Worm (Caenorhabditis elegans) whole organism, L4 larva: ENCODE data around the gene nep-23.

Experiments
- F44E2.7 ChIP-seq: fragments of 200-800 bp; sonication (Bioruptor generic); IDR thresholded peaks from 2 replicates; pipeline ENCODE4 v2.1.2; 2022; ENCODE audit warnings: missing genetic modification characterization, missing compliant biosample characterization
- Y105C5A.15 ChIP-seq: fragments of 200-800 bp; sonication (Bioruptor generic); IDR thresholded peaks from 2 replicates; pipeline ENCODE4 v1.3.6; 2022; ENCODE audit warnings: missing genetic modification characterization, missing compliant biosample characterization
- egl-27 ChIP-seq: sonication (generic microtip); optimal IDR thresholded peaks from 3 replicates; lab custom pipeline; 2017; ENCODE audit warnings: missing biosample characterization, missing genetic modification reagents, missing genetic modification characterization
- lin-15B ChIP-seq: fragments of 150-350 bp; sonication (generic microtip); optimal IDR thresholded peaks from 3 replicates; lab custom pipeline; 2014; ENCODE audit warnings: missing biosample characterization, missing genetic modification characterization
- lsy-2 ChIP-seq, 2 experiments: fragments of 150-350 bp in 1 of 2; sonication (generic microtip) in 1 of 2; optimal IDR thresholded peaks; 2 replicates each; lab custom pipeline; 2014 to 2017; ENCODE audit warnings: missing biosample characterization in 2 of 2, missing genetic modification characterization in 2 of 2
- mxl-2 ChIP-seq: fragments of 200-800 bp; sonication (Bioruptor generic); conservative IDR thresholded peaks from 2 replicates; pipeline ENCODE4 v1.3.6; 2022; ENCODE audit warnings: missing genetic modification reagents, missing genetic modification characterization, missing compliant biosample characterization
- nhr-237 ChIP-seq: sonication (generic microtip); optimal IDR thresholded peaks from 2 replicates; lab custom pipeline; 2017; ENCODE audit warnings: missing biosample characterization, missing genetic modification characterization
- skn-1 ChIP-seq: fragments of 150-350 bp; optimal IDR thresholded peaks from 2 replicates; lab custom pipeline; 2014; ENCODE audit warnings: missing biosample characterization, missing genetic modification characterization
- unc-130 ChIP-seq: sonication (generic microtip); optimal IDR thresholded peaks from 2 replicates; lab custom pipeline; 2016; ENCODE audit warnings: missing genetic modification reagents, missing genetic modification characterization, missing compliant biosample characterization
- unc-62 ChIP-seq, 3 experiments: fragments of 150-350 bp in 1 of 3; sonication (generic microtip); optimal IDR thresholded peaks in 2 of 3; peaks in 1 of 3; 1 replicate in 1 of 3; 2 replicates in 2 of 3; lab custom pipeline; 2014 to 2017; ENCODE audit warnings: missing biosample characterization in 3 of 3, missing genetic modification characterization in 3 of 3, missing genetic modification reagents in 3 of 3, missing genotype in 1 of 3
- ztf-11 ChIP-seq: fragments of 150-350 bp; optimal IDR thresholded peaks from 2 replicates; lab custom pipeline; 2014; ENCODE audit warnings: missing biosample characterization, missing genetic modification characterization

DNA sequence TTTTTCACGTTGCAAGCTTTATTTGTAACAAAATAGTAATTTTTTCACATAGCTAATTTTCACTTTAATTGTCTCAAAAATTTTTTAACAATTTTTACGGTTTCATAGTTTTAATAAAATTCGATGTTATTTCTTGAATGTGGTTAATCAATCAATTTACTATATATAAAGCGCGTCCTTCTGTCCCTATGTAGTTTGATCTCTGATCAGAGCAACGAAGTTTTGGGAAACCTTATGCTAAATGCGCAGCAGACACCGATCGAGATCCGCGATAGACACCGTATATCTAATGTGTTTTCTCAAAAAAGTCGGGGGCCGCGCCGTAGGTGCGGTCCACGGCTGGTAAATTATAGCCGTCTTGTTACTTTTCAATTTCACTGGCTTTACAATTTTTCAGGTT lies 31.6 kb upstream of the nep-23 start:
- TF ChIP-seq lsy-2 (tag; optimal IDR thresholded peaks at IDR 0.05; lab: Kevin White, UChicago) = no peak
- TF ChIP-seq nhr-237 (tag; lab: Kevin White, UChicago) = no peak
- no peak for TF ChIP-seq egl-27 (tag; lab: Kevin White, UChicago)
- TF ChIP-seq F44E2.7 (GFP tag; lab: Robert Waterston, UW) = no peak
- TF ChIP-seq skn-1 (tag; lab: Kevin White, UChicago) = no peak
- no peak for TF ChIP-seq Y105C5A.15 (GFP tag; lab: Robert Waterston, UW)
- no peak for TF ChIP-seq lin-15B (tag; lab: Kevin White, UChicago)
- TF ChIP-seq mxl-2 (GFP tag; lab: Robert Waterston, UW) = no peak
- TF ChIP-seq ztf-11 (tag; lab: Kevin White, UChicago) = no peak
- no peak for TF ChIP-seq unc-130
- no peak for TF ChIP-seq unc-62 (GFP tag; optimal IDR thresholded peaks at IDR 0.05 in 1 of 2; lab: Kevin White, UChicago)
- TF ChIP-seq unc-62 (tag; optimal IDR thresholded peaks at IDR 0.05; lab: Kevin White, UChicago) = no peak
